Worm (Caenorhabditis elegans) whole organism, L1 larva: ENCODE data around the gene ptpn-22.

Source experiments
- C16A3.4 ChIP-seq: fragments of 150-350 bp; optimal IDR thresholded peaks from 2 replicates; lab custom pipeline; 2014; ENCODE audit warnings: missing biosample characterization, missing genetic modification characterization
- C34B4.2 ChIP-seq: sonication (generic microtip); optimal IDR thresholded peaks from 2 replicates; lab custom pipeline; 2017; ENCODE audit warnings: mild to moderate bottlenecking, missing genetic modification characterization, missing compliant biosample characterization
- F16B12.6 ChIP-seq: fragments of 150-350 bp; optimal IDR thresholded peaks from 2 replicates; lab custom pipeline; 2014; ENCODE audit warnings: missing biosample characterization, missing genetic modification characterization
- ama-1 ChIP-seq: fragments of 150-350 bp; optimal IDR thresholded peaks from 2 replicates; lab custom pipeline; 2014
- blmp-1 ChIP-seq: fragments of 150-350 bp; optimal IDR thresholded peaks from 2 replicates; lab custom pipeline; 2014; ENCODE audit warnings: missing biosample characterization, missing genetic modification characterization
- ceh-82 ChIP-seq, 3 experiments: fragments of 150-350 bp in 1 of 3; sonication (generic microtip) in 2 of 3; optimal IDR thresholded peaks; 2 replicates each; lab custom pipeline; 2014 to 2017; ENCODE audit warnings: missing biosample characterization in 3 of 3, missing genetic modification characterization in 3 of 3
- ces-1 ChIP-seq: fragments of 150-350 bp; optimal IDR thresholded peaks from 2 replicates; lab custom pipeline; 2014; ENCODE audit warnings: missing biosample characterization, missing genetic modification reagents, missing genetic modification characterization
- efl-1 ChIP-seq, 4 experiments: fragments of 150-350 bp; optimal IDR thresholded peaks in 3 of 4; peaks in 1 of 4; 1 replicate in 1 of 4; 2 replicates in 3 of 4; lab custom pipeline; 2014; ENCODE audit warnings: missing biosample characterization in 2 of 4, missing genetic modification characterization in 2 of 4, missing genetic modification reagents in 2 of 4
- egl-27 ChIP-seq, 2 experiments: fragments of 150-350 bp in 1 of 2; sonication (generic microtip); optimal IDR thresholded peaks; 3 replicates each; lab custom pipeline; 2017 to 2018; ENCODE audit warnings: missing biosample characterization in 2 of 2, missing genetic modification characterization in 2 of 2, missing genetic modification reagents in 2 of 2
- ets-5 ChIP-seq: fragments of 200-800 bp; sonication (Bioruptor generic); IDR thresholded peaks from 2 replicates; pipeline ENCODE4 v1.3.6; 2022; ENCODE audit warnings: missing genetic modification characterization, missing compliant biosample characterization
- fkh-4 ChIP-seq: sonication (generic microtip); optimal IDR thresholded peaks from 2 replicates; lab custom pipeline; 2016; ENCODE audit warnings: missing compliant biosample characterization, missing genetic modification characterization, borderline replicate concordance
- fkh-8 ChIP-seq: sonication (generic microtip); optimal IDR thresholded peaks from 2 replicates; lab custom pipeline; 2016; ENCODE audit warnings: mild to moderate bottlenecking, missing genetic modification characterization, missing compliant biosample characterization
- fos-1 ChIP-seq: fragments of 150-350 bp; optimal IDR thresholded peaks from 2 replicates; lab custom pipeline; 2014; ENCODE audit warnings: missing biosample characterization, missing genetic modification characterization
- grh-1 ChIP-seq: fragments of 200-800 bp; sonication (Bioruptor generic); IDR thresholded peaks from 2 replicates; pipeline ENCODE4 v1.3.6; 2022; ENCODE audit warnings: missing genetic modification reagents, missing genetic modification characterization, missing compliant biosample characterization
- hlh-17 ChIP-seq: fragments of 200-800 bp; sonication (Bioruptor generic); optimal IDR thresholded peaks from 2 replicates; lab custom pipeline; 2018; ENCODE audit warnings: missing genetic modification characterization, mild to moderate bottlenecking, missing compliant biosample characterization, moderate library complexity, borderline replicate concordance
- irx-1 ChIP-seq: sonication (generic microtip); optimal IDR thresholded peaks from 2 replicates; lab custom pipeline; 2016; ENCODE audit warnings: missing genetic modification characterization, missing compliant biosample characterization
- isw-1 ChIP-seq: fragments of 200-800 bp; sonication (Bioruptor generic); IDR thresholded peaks from 2 replicates; pipeline ENCODE4 v1.3.6; 2022; ENCODE audit warnings: missing genetic modification characterization, missing compliant biosample characterization
- jun-1 ChIP-seq: fragments of 150-350 bp; optimal IDR thresholded peaks from 2 replicates; lab custom pipeline; 2014; ENCODE audit warnings: missing biosample characterization, missing genetic modification reagents, missing genetic modification characterization
- lin-13 ChIP-seq: fragments of 150-350 bp; optimal IDR thresholded peaks from 2 replicates; lab custom pipeline; 2014; ENCODE audit warnings: missing biosample characterization, missing genetic modification reagents, missing genetic modification characterization
- lin-14 ChIP-seq: fragments of 200-800 bp; sonication (Bioruptor generic); optimal IDR thresholded peaks from 2 replicates; lab custom pipeline; 2018; ENCODE audit warnings: mild to moderate bottlenecking, missing genetic modification characterization, moderate library complexity, missing compliant biosample characterization
- lin-15B ChIP-seq: fragments of 150-350 bp; sonication (generic microtip); optimal IDR thresholded peaks from 3 replicates; lab custom pipeline; 2014; ENCODE audit warnings: missing biosample characterization, missing genetic modification characterization
- lin-39 ChIP-seq: fragments of 150-350 bp; optimal IDR thresholded peaks from 2 replicates; lab custom pipeline; 2014; ENCODE audit warnings: missing biosample characterization, missing genetic modification reagents, missing genetic modification characterization
- lir-3 ChIP-seq: sonication (generic microtip); optimal IDR thresholded peaks from 2 replicates; lab custom pipeline; 2016; ENCODE audit warnings: mild to moderate bottlenecking, missing genetic modification characterization, moderate library complexity, missing compliant biosample characterization; ENCODE audit not compliant: poor library complexity
- lsy-2 ChIP-seq, 2 experiments: fragments of 150-350 bp; optimal IDR thresholded peaks; 2 replicates each; lab custom pipeline; 2014; ENCODE audit warnings: missing biosample characterization in 2 of 2, missing genetic modification characterization in 2 of 2
- mdl-1 ChIP-seq, 2 experiments: fragments of 150-350 bp; optimal IDR thresholded peaks; 2 replicates each; lab custom pipeline; 2014 to 2017; ENCODE audit warnings: missing biosample characterization in 2 of 2, missing genetic modification characterization in 2 of 2, inconsistent platforms in 1 of 2
- mef-2 ChIP-seq: fragments of 150-350 bp; optimal IDR thresholded peaks from 2 replicates; lab custom pipeline; 2014; ENCODE audit warnings: missing biosample characterization, missing genetic modification characterization
- mep-1 ChIP-seq: fragments of 150-350 bp; optimal IDR thresholded peaks from 2 replicates; lab custom pipeline; 2014; ENCODE audit warnings: missing biosample characterization, missing genetic modification characterization
- nhr-19 ChIP-seq: fragments of 200-800 bp; sonication (Bioruptor generic); conservative IDR thresholded peaks from 2 replicates; pipeline ENCODE4 v1.3.6; 2022; ENCODE audit warnings: missing genetic modification characterization, missing compliant biosample characterization
- nhr-20 ChIP-seq: sonication (generic microtip); optimal IDR thresholded peaks from 2 replicates; lab custom pipeline; 2016; ENCODE audit warnings: mild to moderate bottlenecking, missing genetic modification characterization, missing compliant biosample characterization
- nhr-237 ChIP-seq: fragments of 150-350 bp; optimal IDR thresholded peaks from 2 replicates; lab custom pipeline; 2014; ENCODE audit warnings: missing biosample characterization, missing genetic modification characterization
- nhr-28 ChIP-seq: fragments of 150-350 bp; optimal IDR thresholded peaks from 2 replicates; lab custom pipeline; 2014; ENCODE audit warnings: missing biosample characterization, missing genetic modification characterization
- nhr-47 ChIP-seq: sonication (generic microtip); optimal IDR thresholded peaks from 2 replicates; lab custom pipeline; 2016; ENCODE audit warnings: mild to moderate bottlenecking, missing genetic modification characterization, moderate library complexity, missing compliant biosample characterization
- nhr-71 ChIP-seq: sonication (generic microtip); optimal IDR thresholded peaks from 2 replicates; lab custom pipeline; 2016; ENCODE audit warnings: mild to moderate bottlenecking, missing genetic modification characterization, moderate library complexity, missing compliant biosample characterization
- nhr-77 ChIP-seq: fragments of 150-350 bp; optimal IDR thresholded peaks from 2 replicates; lab custom pipeline; 2014; ENCODE audit warnings: missing biosample characterization, missing genetic modification characterization
- nhr-85 ChIP-seq: sonication (generic microtip); peaks from one replicate; lab custom pipeline; 2016; ENCODE audit warnings: missing genetic modification characterization, inconsistent platforms, missing compliant biosample characterization
- nhr-90 ChIP-seq: sonication (generic microtip); optimal IDR thresholded peaks from 2 replicates; lab custom pipeline; 2016; ENCODE audit warnings: mild to moderate bottlenecking, missing genetic modification characterization, missing compliant biosample characterization; ENCODE audit not compliant: poor library complexity
- rnt-1 ChIP-seq: sonication (generic microtip); optimal IDR thresholded peaks from 2 replicates; lab custom pipeline; 2016; ENCODE audit warnings: mild to moderate bottlenecking, missing genetic modification characterization, moderate library complexity, missing compliant biosample characterization
- skn-1 ChIP-seq: fragments of 150-350 bp; optimal IDR thresholded peaks from 2 replicates; lab custom pipeline; 2014; ENCODE audit warnings: missing biosample characterization, missing genetic modification characterization
- snu-23 ChIP-seq: sonication (generic microtip); optimal IDR thresholded peaks from 2 replicates; lab custom pipeline; 2016; ENCODE audit warnings: missing genetic modification characterization, missing compliant biosample characterization
- swsn-7 ChIP-seq: sonication (generic microtip); optimal IDR thresholded peaks from 2 replicates; lab custom pipeline; 2016; ENCODE audit warnings: missing genetic modification characterization, missing compliant biosample characterization
- tbx-2 ChIP-seq: sonication (generic microtip); optimal IDR thresholded peaks from 2 replicates; lab custom pipeline; 2016; ENCODE audit warnings: missing genetic modification characterization, missing compliant biosample characterization
- unc-130 ChIP-seq: fragments of 150-350 bp; optimal IDR thresholded peaks from 2 replicates; lab custom pipeline; 2017; ENCODE audit warnings: missing biosample characterization, missing genetic modification characterization, inconsistent platforms
- unc-62 ChIP-seq: fragments of 150-350 bp; optimal IDR thresholded peaks from 2 replicates; lab custom pipeline; 2014; ENCODE audit warnings: missing biosample characterization, missing genetic modification reagents, missing genetic modification characterization
- unc-86 ChIP-seq: sonication (generic microtip); optimal IDR thresholded peaks from 2 replicates; lab custom pipeline; 2016; ENCODE audit warnings: missing genetic modification characterization, missing compliant biosample characterization
- unc-98 ChIP-seq: fragments of 200-800 bp; sonication (Bioruptor generic); IDR thresholded peaks from 2 replicates; pipeline ENCODE4 v1.3.6; 2022; ENCODE audit warnings: missing genetic modification characterization, missing compliant biosample characterization
- ztf-4 ChIP-seq: fragments of 150-350 bp; optimal IDR thresholded peaks from 2 replicates; lab custom pipeline; 2014; ENCODE audit warnings: missing biosample characterization, missing genetic modification characterization

The ptpn-22 gene

ce11 chrIV:1715705-1716104 is 24.4 kb downstream of the ptpn-22 start:
- TF ChIP-seq snu-23 (GFP tag; lab: Kevin White, UChicago) (peak; percentile 6), skn-1 (tag; lab: Kevin White, UChicago) (no peak), unc-62 (GFP tag; lab: Kevin White, UChicago) (no peak), lsy-2 (tag; optimal IDR thresholded peaks at IDR 0.05; lab: Kevin White, UChicago) (peak in 1 of 2 experiments; percentile 17), efl-1 (optimal IDR thresholded peaks at IDR 0.05; lab: Kevin White, UChicago) (no peak), efl-1 (GFP tag; optimal IDR thresholded peaks at IDR 0.05 in 1 of 2; lab: Kevin White, UChicago) (peak in 1 of 2 experiments; percentile 51), lin-39 (tag; lab: Kevin White, UChicago) (no peak), fkh-4 (tag; lab: Kevin White, UChicago) (no peak), nhr-237 (tag; lab: Kevin White, UChicago) (no peak), lin-14 (GFP tag; lab: Kevin White, UChicago) (peak; percentile 34), mef-2 (no peak), blmp-1 (tag; lab: Kevin White, UChicago) (peak; percentile 20), rnt-1 (tag; lab: Kevin White, UChicago) (no peak), nhr-20 (no peak)

ce11 chrIV:1713618-1714017 is 26.4 kb downstream of the ptpn-22 start:
- TF ChIP-seq mdl-1 (tag; optimal IDR thresholded peaks at IDR 0.05; lab: Kevin White, UChicago) (no peak), mep-1 (tag; lab: Kevin White, UChicago) (no peak), C34B4.2 (tag; lab: Kevin White, UChicago) (no peak), egl-27 (tag; optimal IDR thresholded peaks at IDR 0.05; lab: Kevin White, UChicago) (no peak), unc-98 (GFP tag; lab: Robert Waterston, UW) (no peak), ztf-4 (tag; lab: Kevin White, UChicago) (no peak), isw-1 (GFP tag; lab: Robert Waterston, UW) (no peak), ces-1 (GFP tag; lab: Kevin White, UChicago) (no peak)

ce11 chrIV:1711029-1711489 is 29.0 kb downstream of the ptpn-22 start, which contains the start of gene rpi-2:
rpi-2 (plus strand) TSS chrIV:1711262.
- TF ChIP-seq skn-1 (tag; lab: Kevin White, UChicago) (no peak), fkh-8 (peak; percentile 79), lin-13 (GFP tag; lab: Kevin White, UChicago) (no peak), lsy-2 (tag; optimal IDR thresholded peaks at IDR 0.05; lab: Kevin White, UChicago) (peak in 1 of 2 experiments; percentile 5), ets-5 (no peak), nhr-28 (tag; lab: Kevin White, UChicago) (no peak), swsn-7 (tag; lab: Kevin White, UChicago) (peak; percentile 29), nhr-85 (tag; lab: Kevin White, UChicago) (peak; percentile 67), lir-3 (tag; lab: Kevin White, UChicago) (no peak), jun-1 (tag; lab: Kevin White, UChicago) (no peak), C34B4.2 (tag; lab: Kevin White, UChicago) (no peak), fos-1 (tag; lab: Kevin White, UChicago) (peak; percentile 0), unc-62 (GFP tag; lab: Kevin White, UChicago) (no peak), nhr-237 (tag; lab: Kevin White, UChicago) (no peak), nhr-20 (peak; percentile 43), irx-1 (tag; lab: Kevin White, UChicago) (no peak), tbx-2 (tag; lab: Kevin White, UChicago) (peak; percentile 8), hlh-17 (GFP tag; lab: Kevin White, UChicago) (no peak), snu-23 (GFP tag; lab: Kevin White, UChicago) (peak; percentile 43), nhr-47 (tag; lab: Kevin White, UChicago) (peak; percentile 38), nhr-77 (tag; lab: Kevin White, UChicago) (peak; percentile 1), unc-86 (tag; lab: Kevin White, UChicago) (peak; percentile 26), ama-1 (lab: Kevin White, UChicago) (no peak), rnt-1 (tag; lab: Kevin White, UChicago) (no peak), nhr-71 (tag; lab: Kevin White, UChicago) (peak; percentile 55), mef-2 (no peak), nhr-90 (tag; lab: Kevin White, UChicago) (no peak), F16B12.6 (tag; lab: Kevin White, UChicago) (no peak), lin-15B (tag; lab: Kevin White, UChicago) (no peak), grh-1 (GFP tag; lab: Robert Waterston, UW) (peak; percentile 47), ceh-82 (tag; optimal IDR thresholded peaks at IDR 0.05; lab: Kevin White, UChicago) (peak in 1 of 3 experiments; percentile 21), unc-130 (tag; lab: Kevin White, UChicago) (no peak), lin-14 (GFP tag; lab: Kevin White, UChicago) (peak; percentile 17), nhr-19 (GFP tag; lab: Robert Waterston, UW) (0 out of 2 replicates have a peak, but pooled peaks have one; percentile 14), efl-1 (optimal IDR thresholded peaks at IDR 0.05; lab: Kevin White, UChicago) (peak in 1 of 2 experiments; percentile 22), efl-1 (GFP tag; optimal IDR thresholded peaks at IDR 0.05 in 1 of 2; lab: Kevin White, UChicago) (peak in 1 of 2 experiments; percentile 60), blmp-1 (tag; lab: Kevin White, UChicago) (no peak), C16A3.4 (tag; lab: Kevin White, UChicago) (no peak)
- TF ChIP-seq, all 84 proteins: peak for 17
